Worm (Caenorhabditis elegans): ENCODE results near the gene cft-1.

DNA sequence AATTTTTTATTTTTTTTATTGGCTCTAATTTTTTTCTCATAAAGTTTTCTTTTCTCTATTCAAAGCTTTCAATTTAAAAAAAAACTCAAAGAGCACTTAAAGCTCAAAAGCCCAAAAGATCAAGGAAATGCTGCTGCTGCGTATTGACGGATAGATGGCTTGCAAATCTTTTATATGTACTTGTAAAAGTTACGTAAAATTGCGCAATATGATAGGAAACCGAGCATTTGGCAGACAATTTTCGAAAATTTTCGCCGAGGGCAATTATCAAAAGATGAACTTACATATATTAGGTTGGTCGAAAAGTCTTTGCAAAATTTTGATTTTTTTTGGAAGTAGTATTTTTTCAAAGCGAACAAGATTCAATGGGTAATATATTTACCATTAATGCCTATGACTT, 9.9 kb downstream of the cft-1 start:
- TF ChIP-seq mdl-1 (tag; optimal IDR thresholded peaks at IDR 0.05), result no peak
- no peak for TF ChIP-seq skn-1 (tag; optimal IDR thresholded peaks at IDR 0.05)
- TF ChIP-seq zag-1 (tag; optimal IDR thresholded peaks at IDR 0.05), result no peak
- no peak for TF ChIP-seq crh-2 (tag; optimal IDR thresholded peaks at IDR 0.05)
- TF ChIP-seq aly-2 (tag; optimal IDR thresholded peaks at IDR 0.05), result no peak
- no peak for TF ChIP-seq R02D3.7 (tag; optimal IDR thresholded peaks at IDR 0.05)
- TF ChIP-seq ama-1 (optimal IDR thresholded peaks at IDR 0.05), result no peak

Measured in whole organism, L2 larva.